Worm (Caenorhabditis elegans): Measurements from ENCODE around the gene nhr-172.

ce11 chrV:7487518-7487917, 21.3 kb upstream of the nhr-172 start, which contains the start of gene srbc-7:
- TF ChIP-seq hmg-4 (GFP tag; optimal IDR thresholded peaks at IDR 0.05) (no peak), aly-1 (tag; optimal IDR thresholded peaks at IDR 0.05) (no peak), hnd-1 (tag; optimal IDR thresholded peaks at IDR 0.05) (no peak), ama-1 (optimal IDR thresholded peaks at IDR 0.05) (no peak), ceh-36 (tag; optimal IDR thresholded peaks at IDR 0.05) (no peak), hmbx-1 (tag; optimal IDR thresholded peaks at IDR 0.05) (no peak), tra-4 (tag; optimal IDR thresholded peaks at IDR 0.05) (no peak), ceh-13 (GFP tag; optimal IDR thresholded peaks at IDR 0.05) (no peak), B0310.2 (tag; optimal IDR thresholded peaks at IDR 0.05) (no peak), tbx-37 (GFP tag; conservative IDR thresholded peaks at IDR 0.05) (no peak)
